Worm (Caenorhabditis elegans): ENCODE results near the gene F41E7.6.

ce11 chrX:10274470-10274869 is 35.8 kb downstream of the F41E7.6 start:
- TF ChIP-seq klf-2 (GFP tag; conservative IDR thresholded peaks at IDR 0.05) (no peak), flt-1 (GFP tag; IDR thresholded peaks at IDR 0.05) (no peak), T22C8.4 (GFP tag; IDR thresholded peaks at IDR 0.05) (no peak), ztf-29 (GFP tag; IDR thresholded peaks at IDR 0.05) (no peak)

All from whole organism, midembryonic.